Worm (Caenorhabditis elegans): ENCODE data around the gene C17F4.8.
A peak's percentile ranks its signal among the peaks of the same experiment; 100 is the strongest.

Gene C17F4.8

ce11 chrII:3234725-3235124 is at the start of gene C17F4.8:
Gene C17F4.8 (minus strand): TSS chrII:3234825.
- no peak for TF ChIP-seq daf-19 (GFP tag; conservative IDR thresholded peaks at IDR 0.05)
- TF ChIP-seq ctbp-1 (GFP tag; IDR thresholded peaks at IDR 0.05), result no peak
- no peak for TF ChIP-seq hmg-1.1 (GFP tag; IDR thresholded peaks at IDR 0.05)
- no peak for TF ChIP-seq D1046.2 (GFP tag; IDR thresholded peaks at IDR 0.05)

- TF ChIP-seq mxl-3 (GFP tag; optimal IDR thresholded peaks at IDR 0.05) (no peak), snpc-4 (tag; optimal IDR thresholded peaks at IDR 0.05) (no peak), spr-3 (GFP tag; optimal IDR thresholded peaks at IDR 0.05) (no peak)
These were observed 47.7 kb upstream of the C17F4.8 start, which contains the start of gene nep-13 for ce11 chrII:3282353-3282752. Gene nep-13 (plus strand): TSS chrII:3282653.

ce11 chrII:3278634-3279033 is 44.0 kb upstream of the C17F4.8 start, which contains the start of gene wht-4:
Gene wht-4 (plus strand): TSS chrII:3278934.
- TF ChIP-seq unc-62 (GFP tag; optimal IDR thresholded peaks at IDR 0.05 in 1 of 2) (peak in 1 of 2 experiments; percentile 62), unc-62 (tag; optimal IDR thresholded peaks at IDR 0.05) (no peak), nhr-6 (tag; optimal IDR thresholded peaks at IDR 0.05) (no peak)

- peak in 1 of 2 experiments; percentile 6 for TF ChIP-seq unc-62 (GFP tag; optimal IDR thresholded peaks at IDR 0.05 in 1 of 2)
- TF ChIP-seq unc-62 (tag; optimal IDR thresholded peaks at IDR 0.05), result no peak
- TF ChIP-seq arid-1 (GFP tag; conservative IDR thresholded peaks at IDR 0.05), result 0 out of 2 replicates have a peak, but pooled peaks have one; percentile 34
- peak; percentile 59 for TF ChIP-seq aha-1 (tag)
- TF ChIP-seq daf-8 (GFP tag; IDR thresholded peaks at IDR 0.05), result no peak
These were observed 43.1 kb upstream of the C17F4.8 start, which contains the start of gene F02E11.4 for ce11 chrII:3277686-3278085. Gene F02E11.4 (minus strand): TSS chrII:3277786.

- no peak for TF ChIP-seq nhr-11 (tag; optimal IDR thresholded peaks at IDR 0.05)
- no peak for TF ChIP-seq dmd-9 (GFP tag; IDR thresholded peaks at IDR 0.05)
- no peak for TF ChIP-seq lin-15B (tag; optimal IDR thresholded peaks at IDR 0.05)
- no peak for TF ChIP-seq jun-1 (tag; optimal IDR thresholded peaks at IDR 0.05)
- TF ChIP-seq daf-19 (GFP tag; conservative IDR thresholded peaks at IDR 0.05), result no peak
- TF ChIP-seq nhr-25 (tag; optimal IDR thresholded peaks at IDR 0.05; ENCODE audit: borderline replicate concordance, insufficient read depth), result no peak
- TF ChIP-seq set-16 (GFP tag; IDR thresholded peaks at IDR 0.05), result peak; percentile 45; the same call in 1 of the 2 replicates
- TF ChIP-seq ztf-11 (tag; optimal IDR thresholded peaks at IDR 0.05), result no peak
- peak; percentile 58 for TF ChIP-seq aha-1 (tag)
- no peak for TF ChIP-seq lin-29 (GFP tag; IDR thresholded peaks at IDR 0.05)
- no peak for TF ChIP-seq mxl-3 (GFP tag; optimal IDR thresholded peaks at IDR 0.05)
These were observed 40.3 kb upstream of the C17F4.8 start, which contains the start of gene F02E11.3 for ce11 chrII:3274923-3275322. Gene F02E11.3 (minus strand): TSS chrII:3275023.

ce11 chrII:3270598-3270997 is 36.0 kb upstream of the C17F4.8 start:
- peak; percentile 39 for TF ChIP-seq hlh-30 (tag; optimal IDR thresholded peaks at IDR 0.05; ENCODE audit: insufficient read depth)
- no peak for TF ChIP-seq T20F7.1 (GFP tag; optimal IDR thresholded peaks at IDR 0.05)

ce11 chrII:3267815-3268214 is 33.2 kb upstream of the C17F4.8 start:
- TF ChIP-seq Y75B8A.6 (GFP tag; IDR thresholded peaks at IDR 0.05) (no peak), zip-11 (GFP tag; IDR thresholded peaks at IDR 0.05) (no peak), F10B5.3 (tag; optimal IDR thresholded peaks at IDR 0.05) (no peak), zip-2 (tag; optimal IDR thresholded peaks at IDR 0.05) (no peak), aha-1 (tag) (no peak), nhr-6 (tag; optimal IDR thresholded peaks at IDR 0.05) (no peak), nhr-42 (GFP tag; IDR thresholded peaks at IDR 0.05) (no peak), F49E8.2 (tag; optimal IDR thresholded peaks at IDR 0.05; ENCODE audit: borderline replicate concordance) (no peak), lsy-2 (tag; optimal IDR thresholded peaks at IDR 0.05) (no peak), ceh-32 (tag; optimal IDR thresholded peaks at IDR 0.05; ENCODE audit: poor library complexity) (no peak), lim-7 (GFP tag; IDR thresholded peaks at IDR 0.05) (peak; percentile 70), ceh-44 (GFP tag; IDR thresholded peaks at IDR 0.05) (0 out of 2 replicates have a peak, but pooled peaks have one; percentile 22), egl-27 (tag; optimal IDR thresholded peaks at IDR 0.05) (no peak), fos-1 (tag; optimal IDR thresholded peaks at IDR 0.05) (no peak), ZK546.5 (tag; optimal IDR thresholded peaks at IDR 0.05) (no peak), jun-1 (tag; optimal IDR thresholded peaks at IDR 0.05) (no peak), madf-9 (GFP tag; conservative IDR thresholded peaks at IDR 0.05) (no peak), nhr-102 (tag; optimal IDR thresholded peaks at IDR 0.05) (no peak), ZK337.2 (GFP tag; IDR thresholded peaks at IDR 0.05) (no peak), dmd-9 (GFP tag; IDR thresholded peaks at IDR 0.05) (no peak), mep-1 (tag; optimal IDR thresholded peaks at IDR 0.05) (no peak)
